Worm (Caenorhabditis elegans) whole organism, young adult: ENCODE measurements around the gene gmn-1.

ENCODE experiments used
- B0019.2 ChIP-seq: fragments of 200-800 bp; sonication (Bioruptor generic); conservative IDR thresholded peaks from 2 replicates; pipeline ENCODE4 v1.3.6; 2022; ENCODE audit warnings: missing genetic modification reagents, missing genetic modification characterization, missing compliant biosample characterization
- F23B12.7 ChIP-seq: sonication (generic microtip); optimal IDR thresholded peaks from 2 replicates; lab custom pipeline; 2017; ENCODE audit warnings: missing genetic modification characterization, mild to moderate bottlenecking, missing compliant biosample characterization, antibody characterized with exemption, moderate library complexity; ENCODE audit not compliant: insufficient read depth
- F49E8.2 ChIP-seq: sonication (generic microtip); optimal IDR thresholded peaks from 3 replicates; lab custom pipeline; 2017; ENCODE audit warnings: missing genetic modification characterization, mild to moderate bottlenecking, missing compliant biosample characterization, antibody characterized with exemption, moderate library complexity; ENCODE audit not compliant: insufficient read depth
- F52B5.7 ChIP-seq: sonication (generic microtip); optimal IDR thresholded peaks from 2 replicates; lab custom pipeline; 2016; ENCODE audit warnings: mild to moderate bottlenecking, missing genetic modification characterization, missing compliant biosample characterization
- F57C9.4 ChIP-seq: sonication (generic microtip); optimal IDR thresholded peaks from 2 replicates; lab custom pipeline; 2017; ENCODE audit warnings: mild to moderate bottlenecking, missing genetic modification characterization, missing compliant biosample characterization
- K12H6.12 ChIP-seq: fragments of 200-800 bp; sonication (Bioruptor generic); optimal IDR thresholded peaks from 2 replicates; lab custom pipeline; 2018; ENCODE audit warnings: mild to moderate bottlenecking, missing genetic modification characterization, missing compliant biosample characterization
- T26A5.8 ChIP-seq: sonication (generic microtip); optimal IDR thresholded peaks from 2 replicates; lab custom pipeline; 2016; ENCODE audit warnings: missing genetic modification characterization, missing compliant biosample characterization
- Y56A3A.18 ChIP-seq: fragments of 200-800 bp; sonication (Bioruptor generic); IDR thresholded peaks from 2 replicates; pipeline ENCODE4 v1.3.6; 2022; ENCODE audit warnings: missing genetic modification reagents, missing genetic modification characterization, missing compliant biosample characterization
- Y95B8A.8 ChIP-seq: fragments of 200-800 bp; sonication (Bioruptor generic); IDR thresholded peaks from 2 replicates; pipeline ENCODE4 v1.3.6; 2022; ENCODE audit warnings: missing genetic modification reagents, missing genetic modification characterization, missing compliant biosample characterization
- ama-1 ChIP-seq, 3 experiments: fragments of 150-350 bp in 1 of 3; sonication (generic microtip) in 2 of 3; optimal IDR thresholded peaks; 2 replicates each; lab custom pipeline; 2014 to 2018; ENCODE audit warnings: missing biosample characterization in 2 of 3, missing genetic modification characterization in 2 of 3, missing genetic modification reagents in 2 of 3
- attf-5 ChIP-seq: fragments of 200-800 bp; sonication (Bioruptor generic); optimal IDR thresholded peaks from 2 replicates; lab custom pipeline; 2018; ENCODE audit warnings: mild to moderate bottlenecking, missing genetic modification characterization, missing compliant biosample characterization
- ceh-100 ChIP-seq: fragments of 200-800 bp; sonication (Bioruptor generic); IDR thresholded peaks from 2 replicates; pipeline ENCODE4 v1.3.6; 2022; ENCODE audit warnings: missing genetic modification reagents, missing genetic modification characterization, missing compliant biosample characterization
- ceh-27 ChIP-seq: fragments of 200-800 bp; sonication (Bioruptor generic); optimal IDR thresholded peaks from 2 replicates; lab custom pipeline; 2018; ENCODE audit warnings: mild to moderate bottlenecking, missing genetic modification characterization, moderate library complexity, missing compliant biosample characterization
- dox-1 ChIP-seq: fragments of 200-800 bp; sonication (Bioruptor generic); IDR thresholded peaks from 2 replicates; pipeline ENCODE4 v1.3.6; 2022; ENCODE audit warnings: missing genetic modification reagents, missing genetic modification characterization, missing compliant biosample characterization
- dpff-1 ChIP-seq: sonication (generic microtip); optimal IDR thresholded peaks from 2 replicates; lab custom pipeline; 2017; ENCODE audit warnings: mild to moderate bottlenecking, missing genetic modification characterization, missing compliant biosample characterization
- dpl-1 ChIP-seq: fragments of 150-350 bp; optimal IDR thresholded peaks from 2 replicates; lab custom pipeline; 2014; ENCODE audit warnings: missing biosample characterization, missing genetic modification reagents, missing genetic modification characterization
- him-1 ChIP-seq: sonication (generic microtip); optimal IDR thresholded peaks from 2 replicates; lab custom pipeline; 2016; ENCODE audit warnings: missing genotype, missing genetic modification reagents, missing genetic modification characterization, missing compliant biosample characterization
- hmg-1.2 ChIP-seq: fragments of 200-800 bp; sonication (Bioruptor generic); IDR thresholded peaks from 2 replicates; pipeline ENCODE4 v1.3.6; 2022; ENCODE audit warnings: missing genetic modification reagents, missing genetic modification characterization, missing compliant biosample characterization
- hsf-1 ChIP-seq: fragments of 200-800 bp; sonication (Bioruptor generic); IDR thresholded peaks from 2 replicates; pipeline ENCODE4 v1.3.6; 2022; ENCODE audit warnings: missing genetic modification reagents, missing genetic modification characterization, missing compliant biosample characterization
- lin-26 ChIP-seq: fragments of 200-800 bp; sonication (Bioruptor generic); IDR thresholded peaks from 2 replicates; pipeline ENCODE4 v1.3.6; 2022; ENCODE audit warnings: missing genetic modification reagents, missing genetic modification characterization, missing compliant biosample characterization
- lin-40 ChIP-seq: sonication (generic microtip); optimal IDR thresholded peaks from 2 replicates; lab custom pipeline; 2016; ENCODE audit warnings: missing genetic modification characterization, mild to moderate bottlenecking, missing compliant biosample characterization, missing genotype, missing genetic modification reagents
- lin-54 ChIP-seq: fragments of 200-800 bp; sonication (Bioruptor generic); optimal IDR thresholded peaks from 2 replicates; lab custom pipeline; 2018; ENCODE audit warnings: mild to moderate bottlenecking, missing genetic modification characterization, missing compliant biosample characterization
- lir-1 ChIP-seq: fragments of 200-800 bp; sonication (Bioruptor generic); conservative IDR thresholded peaks from 2 replicates; pipeline ENCODE4 v1.3.6; 2022; ENCODE audit warnings: missing genetic modification reagents, missing genetic modification characterization, missing compliant biosample characterization
- lsl-1 ChIP-seq: fragments of 200-800 bp; sonication (Bioruptor generic); optimal IDR thresholded peaks from 2 replicates; lab custom pipeline; 2018; ENCODE audit warnings: mild to moderate bottlenecking, missing genetic modification characterization, moderate library complexity, missing compliant biosample characterization
- madf-8 ChIP-seq: fragments of 200-800 bp; sonication (Bioruptor generic); conservative IDR thresholded peaks from 2 replicates; pipeline ENCODE4 v1.3.6; 2022; ENCODE audit warnings: missing genetic modification reagents, missing genetic modification characterization, missing compliant biosample characterization
- mcd-1 ChIP-seq: fragments of 200-800 bp; sonication (Bioruptor generic); IDR thresholded peaks from 2 replicates; pipeline ENCODE4 v1.3.6; 2022; ENCODE audit warnings: missing genetic modification reagents, missing genetic modification characterization, missing compliant biosample characterization
- mes-4 ChIP-seq: sonication (generic microtip); optimal IDR thresholded peaks from 2 replicates; lab custom pipeline; 2016; ENCODE audit warnings: missing genotype, missing genetic modification characterization, missing compliant biosample characterization
- nhr-179 ChIP-seq: sonication (generic microtip); optimal IDR thresholded peaks from 2 replicates; lab custom pipeline; 2016; ENCODE audit warnings: mild to moderate bottlenecking, missing genetic modification characterization, missing compliant biosample characterization
- nhr-90 ChIP-seq: sonication (generic microtip); optimal IDR thresholded peaks from 2 replicates; lab custom pipeline; 2016; ENCODE audit warnings: missing genotype, mild to moderate bottlenecking, missing genetic modification characterization, missing compliant biosample characterization
- pbrm-1 ChIP-seq: fragments of 200-800 bp; sonication (Bioruptor generic); IDR thresholded peaks from 2 replicates; pipeline ENCODE4 v1.3.6; 2022; ENCODE audit warnings: missing genetic modification reagents, missing genetic modification characterization, missing compliant biosample characterization
- rcor-1 ChIP-seq: fragments of 200-800 bp; sonication (Bioruptor generic); IDR thresholded peaks from 2 replicates; pipeline ENCODE4 v1.3.6; 2022; ENCODE audit warnings: missing genetic modification reagents, missing genetic modification characterization, missing compliant biosample characterization
- repo-1 ChIP-seq: sonication (generic microtip); optimal IDR thresholded peaks from 2 replicates; lab custom pipeline; 2017; ENCODE audit warnings: mild to moderate bottlenecking, missing genetic modification characterization, missing compliant biosample characterization
- rpc-1 ChIP-seq, 2 experiments: fragments of 150-350 bp in 1 of 2; sonication (generic microtip) in 1 of 2; optimal IDR thresholded peaks; 2 replicates each; lab custom pipeline; 2014 to 2018; ENCODE audit warnings: missing biosample characterization in 1 of 2, missing genetic modification characterization in 1 of 2, missing genetic modification reagents in 1 of 2, missing genotype in 1 of 2
- snpc-3.4 ChIP-seq: sonication (generic microtip); optimal IDR thresholded peaks from 2 replicates; lab custom pipeline; 2017; ENCODE audit warnings: missing genetic modification characterization, mild to moderate bottlenecking, missing compliant biosample characterization, antibody characterized with exemption, moderate library complexity, missing genotype, missing genetic modification reagents
- snpc-4 ChIP-seq, 5 experiments: fragments of 150-350 bp in 1 of 5; sonication (generic microtip) in 4 of 5; optimal IDR thresholded peaks; 2 replicates each; lab custom pipeline; 2014 to 2018; ENCODE audit warnings: missing genetic modification characterization in 5 of 5, missing biosample characterization in 3 of 5, antibody characterized with exemption in 2 of 5, mild to moderate bottlenecking in 2 of 5, missing compliant biosample characterization in 2 of 5, missing genotype in 2 of 5, moderate library complexity in 2 of 5, missing genetic modification reagents in 1 of 5
- somi-1 ChIP-seq: fragments of 200-800 bp; sonication (Bioruptor generic); optimal IDR thresholded peaks from 2 replicates; lab custom pipeline; 2018; ENCODE audit warnings: mild to moderate bottlenecking, missing genetic modification characterization, missing compliant biosample characterization
- tbp1 ChIP-seq: fragments of 200-800 bp; sonication (Bioruptor generic); optimal IDR thresholded peaks from 2 replicates; lab custom pipeline; 2018; ENCODE audit warnings: mild to moderate bottlenecking, missing genetic modification characterization, missing compliant biosample characterization
- unc-130 ChIP-seq: sonication (generic microtip); optimal IDR thresholded peaks from 2 replicates; lab custom pipeline; 2016; ENCODE audit warnings: missing genetic modification reagents, missing genetic modification characterization, missing compliant biosample characterization
- xnd-1 ChIP-seq: sonication (generic microtip); optimal IDR thresholded peaks from 2 replicates; lab custom pipeline; 2016; ENCODE audit warnings: missing genotype, missing genetic modification reagents, missing genetic modification characterization, missing compliant biosample characterization
- zfh-2 ChIP-seq: fragments of 200-800 bp; sonication (Bioruptor generic); conservative IDR thresholded peaks from 2 replicates; pipeline ENCODE4 v1.3.6; 2022; ENCODE audit warnings: missing genetic modification reagents, missing genetic modification characterization, missing compliant biosample characterization
- ztf-18 ChIP-seq: sonication (generic microtip); optimal IDR thresholded peaks from 2 replicates; lab custom pipeline; 2016; ENCODE audit warnings: missing genotype, mild to moderate bottlenecking, missing genetic modification characterization, missing compliant biosample characterization
- ztf-25 ChIP-seq: fragments of 200-800 bp; sonication (Bioruptor generic); IDR thresholded peaks from 2 replicates; pipeline ENCODE4 v1.3.6; 2022; ENCODE audit warnings: missing genetic modification reagents, missing genetic modification characterization, missing compliant biosample characterization
- ztf-6 ChIP-seq: fragments of 200-800 bp; sonication (Bioruptor generic); IDR thresholded peaks from 2 replicates; pipeline ENCODE4 v1.3.6; 2022; ENCODE audit warnings: missing genetic modification reagents, missing genetic modification characterization, missing compliant biosample characterization

The gmn-1 gene

ce11 chrIII:12218633-12219097, 6.5 kb downstream of the gmn-1 start, which contains the start of the genes gex-4 and gphr-1:
gex-4 (minus strand) TSS chrIII:12218634.
gphr-1 (plus strand) TSS chrIII:12219047.
- no peak for TF ChIP-seq xnd-1 (tag; lab: Kevin White, UChicago)
- no peak for TF ChIP-seq Y95B8A.8
- no peak for TF ChIP-seq unc-130
- no peak for TF ChIP-seq snpc-4 (GFP tag; optimal IDR thresholded peaks at IDR 0.05; lab: Kevin White, UChicago)
- TF ChIP-seq snpc-4 (tag; optimal IDR thresholded peaks at IDR 0.05; lab: Kevin White, UChicago), result peak in 1 of 4 experiments; percentile 13
- TF ChIP-seq mcd-1 (GFP tag; lab: Robert Waterston, UW), result peak; percentile 77
- TF ChIP-seq F23B12.7 (tag; lab: Kevin White, UChicago), result peak; percentile 13
- TF ChIP-seq lin-54 (GFP tag; lab: Kevin White, UChicago), result no peak
- TF ChIP-seq ceh-27, result peak; percentile 5
- peak; percentile 25 for TF ChIP-seq lin-40
- TF ChIP-seq nhr-90 (tag; lab: Kevin White, UChicago), result no peak
- TF ChIP-seq T26A5.8 (tag; lab: Kevin White, UChicago), result no peak
- TF ChIP-seq dpff-1 (tag; lab: Kevin White, UChicago), result no peak
- TF ChIP-seq somi-1 (GFP tag; lab: Kevin White, UChicago), result no peak
- TF ChIP-seq ceh-100 (GFP tag; lab: Robert Waterston, UW), result peak; percentile 89
- TF ChIP-seq pbrm-1 (GFP tag; lab: Robert Waterston, UW), result no peak
- TF ChIP-seq K12H6.12 (tag; lab: Kevin White, UChicago), result peak; percentile 16
- TF ChIP-seq attf-5 (GFP tag; lab: Kevin White, UChicago), result peak; percentile 53
- TF ChIP-seq mes-4 (tag; lab: Kevin White, UChicago), result no peak
- no peak for TF ChIP-seq hmg-1.2 (GFP tag; lab: Robert Waterston, UW)

ce11 chrIII:12218078-12218477, 7.1 kb downstream of the gmn-1 start:
- TF ChIP-seq ztf-25 (GFP tag; lab: Robert Waterston, UW) (no peak), rcor-1 (GFP tag; lab: Robert Waterston, UW) (no peak), zfh-2 (GFP tag; lab: Robert Waterston, UW) (no peak), B0019.2 (no peak), lir-1 (GFP tag; lab: Robert Waterston, UW) (no peak), lsl-1 (GFP tag; lab: Kevin White, UChicago) (no peak), dox-1 (GFP tag; lab: Robert Waterston, UW) (no peak), lin-26 (GFP tag; lab: Robert Waterston, UW) (no peak), snpc-3.4 (tag; lab: Kevin White, UChicago) (no peak), ztf-6 (GFP tag; lab: Robert Waterston, UW) (no peak), madf-8 (GFP tag; lab: Robert Waterston, UW) (no peak), nhr-179 (tag; lab: Kevin White, UChicago) (no peak), dpl-1 (GFP tag; lab: Kevin White, UChicago) (no peak)

- TF ChIP-seq F52B5.7 (tag; lab: Kevin White, UChicago) (no peak), Y56A3A.18 (GFP tag; lab: Robert Waterston, UW) (no peak), repo-1 (tag; lab: Kevin White, UChicago) (no peak), xnd-1 (tag; lab: Kevin White, UChicago) (no peak), lin-26 (GFP tag; lab: Robert Waterston, UW) (no peak), ama-1 (optimal IDR thresholded peaks at IDR 0.05; lab: Kevin White, UChicago) (no peak), ama-1 (GFP tag; optimal IDR thresholded peaks at IDR 0.05; lab: Kevin White, UChicago) (no peak), Y95B8A.8 (no peak), F57C9.4 (no peak), rpc-1 (optimal IDR thresholded peaks at IDR 0.05; lab: Kevin White, UChicago) (no peak), rpc-1 (tag; optimal IDR thresholded peaks at IDR 0.05; lab: Kevin White, UChicago) (no peak), K12H6.12 (tag; lab: Kevin White, UChicago) (no peak), F49E8.2 (tag; lab: Kevin White, UChicago) (no peak), hsf-1 (no peak), tbp1 (GFP tag; lab: Kevin White, UChicago) (no peak), him-1 (tag; lab: Kevin White, UChicago) (no peak), ztf-18 (tag; lab: Kevin White, UChicago) (no peak)
Measured at ce11 chrIII:12215596-12215995, 9.5 kb downstream of the gmn-1 start, which contains the start of gene Y75B8A.13. Y75B8A.13 (minus strand) TSS chrIII:12215696.
